Worm (Caenorhabditis elegans): ENCODE data around the gene T08G3.11.

ce11 chrV:16506650-16507049 lies 27.5 kb upstream of the T08G3.11 start:
- TF ChIP-seq dao-5 (tag; optimal IDR thresholded peaks at IDR 0.05) (no peak), him-1 (tag; optimal IDR thresholded peaks at IDR 0.05) (no peak)
